ENCODE assay signal across 2 fruit fly cellular contexts in genomic region chrX:765039-765508, dm6.
TF ChIP-seq lines count a peak whose summit lies in the region.

Gene RpL22, minus strand, starts transcription at chrX:765130.

TF ChIP-seq in whole organism, embryonic, 481 proteins besides CTCF, POLR2A, EP300 and RAD21 (continued from another document and continues in another):
- TF ChIP-seq psq (GFP tag; optimal IDR thresholded peaks at IDR 0.05; lab: Kevin White, UChicago) (peak; percentile 83), Dbx (GFP tag; IDR thresholded peaks at IDR 0.05; lab: Robert Waterston, UW) (peak; percentile 92), shn (GFP tag; optimal IDR thresholded peaks at IDR 0.05; lab: Kevin White, UChicago) (peak; percentile 94), ase (GFP tag; IDR thresholded peaks at IDR 0.05; lab: Robert Waterston, UW) (peak; percentile 83), usp (GFP tag; optimal IDR thresholded peaks at IDR 0.05; lab: Kevin White, UChicago) (no peak), CG17568 (GFP tag; optimal IDR thresholded peaks at IDR 0.05; lab: Kevin White, UChicago) (peak; percentile 84), Sry-β (GFP tag; optimal IDR thresholded peaks at IDR 0.05; lab: Kevin White, UChicago) (peak; percentile 33), Abd-B (GFP tag; optimal IDR thresholded peaks at IDR 0.05; lab: Kevin White, UChicago) (peak; percentile 72), nerfin-1 (tag; optimal IDR thresholded peaks at IDR 0.05; lab: Kevin White, UChicago) (peak; percentile 66), CG1832 (GFP tag; optimal IDR thresholded peaks at IDR 0.05; lab: Kevin White, UChicago) (no peak), CG8359 (GFP tag; optimal IDR thresholded peaks at IDR 0.05; lab: Kevin White, UChicago; ENCODE audit: borderline replicate concordance) (peak; percentile 55), CG1647 (GFP tag; optimal IDR thresholded peaks at IDR 0.05; lab: Kevin White, UChicago) (peak; percentile 70), CG18476 (GFP tag; optimal IDR thresholded peaks at IDR 0.05; lab: Kevin White, UChicago) (peak; percentile 63), CG7963 (GFP tag; IDR thresholded peaks at IDR 0.05; lab: Robert Waterston, UW; ENCODE audit: partially characterized antibody) (no peak), CG9609 (GFP tag; optimal IDR thresholded peaks at IDR 0.05; lab: Kevin White, UChicago) (peak; percentile 87), CG7357 (GFP tag; IDR thresholded peaks at IDR 0.05; lab: Robert Waterston, UW) (peak; percentile 59; the same call in 2 of the 3 replicates), pb (GFP tag; optimal IDR thresholded peaks at IDR 0.05; lab: Kevin White, UChicago) (peak; percentile 92), ken (GFP tag; IDR thresholded peaks at IDR 0.05; lab: Robert Waterston, UW) (peak; percentile 88), run (tag; optimal IDR thresholded peaks at IDR 0.05; lab: Kevin White, UChicago) (peak; percentile 72), Taf1 (GFP tag; IDR thresholded peaks at IDR 0.05; lab: Robert Waterston, UW) (peak; percentile 46; the same call in 1 of the 2 replicates), wor (GFP tag; IDR thresholded peaks at IDR 0.05; lab: Robert Waterston, UW) (0 out of 2 replicates have a peak, but pooled peaks have one; percentile 32), abd-A (tag; optimal IDR thresholded peaks at IDR 0.05; lab: Kevin White, UChicago) (peak; percentile 85), Dek (tag; optimal IDR thresholded peaks at IDR 0.05; lab: Kevin White, UChicago) (peak; percentile 82), sd (tag; optimal IDR thresholded peaks at IDR 0.05; lab: Kevin White, UChicago) (peak; percentile 57), trh (GFP tag; optimal IDR thresholded peaks at IDR 0.05; lab: Kevin White, UChicago) (peak; percentile 54), unc-4 (GFP tag; IDR thresholded peaks at IDR 0.05; lab: Robert Waterston, UW; ENCODE audit: partially characterized antibody) (peak; percentile 52; the same call in 1 of the 2 replicates), gsb-n (tag; optimal IDR thresholded peaks at IDR 0.05; lab: Kevin White, UChicago) (peak; percentile 80), Sox100B (GFP tag; optimal IDR thresholded peaks at IDR 0.05; lab: Kevin White, UChicago) (peak; percentile 75), dysf (GFP tag; IDR thresholded peaks at IDR 0.05; lab: Robert Waterston, UW) (peak; percentile 82), Atf3 (GFP tag; optimal IDR thresholded peaks at IDR 0.05; lab: Kevin White, UChicago) (peak; percentile 71), chif (GFP tag; optimal IDR thresholded peaks at IDR 0.05; lab: Kevin White, UChicago) (peak; percentile 85 to 91), bcd (GFP tag; optimal IDR thresholded peaks at IDR 0.05; lab: Kevin White, UChicago) (peak; percentile 94), CG6175 (GFP tag; IDR thresholded peaks at IDR 0.05; lab: Robert Waterston, UW) (peak; percentile 78), CkIIα-i1 (GFP tag; IDR thresholded peaks at IDR 0.05; lab: Robert Waterston, UW) (0 out of 2 replicates have a peak, but pooled peaks have one; percentile 35), CG4404 (GFP tag; IDR thresholded peaks at IDR 0.05; lab: Robert Waterston, UW) (peak; percentile 66), ab (GFP tag; optimal IDR thresholded peaks at IDR 0.05; lab: Kevin White, UChicago) (peak; percentile 62), nom (GFP tag; optimal IDR thresholded peaks at IDR 0.05; lab: Kevin White, UChicago) (peak; percentile 87), ftz-f1 (GFP tag; optimal IDR thresholded peaks at IDR 0.05; lab: Kevin White, UChicago) (peak; percentile 82), CG3163 (GFP tag; optimal IDR thresholded peaks at IDR 0.05; lab: Kevin White, UChicago) (peak; percentile 84), CG10366 (GFP tag; IDR thresholded peaks at IDR 0.05; lab: Robert Waterston, UW) (peak; percentile 79), Ravus (GFP tag; IDR thresholded peaks at IDR 0.05; lab: Robert Waterston, UW) (peak; percentile 21; the same call in 1 of the 2 replicates), Dref (GFP tag; IDR thresholded peaks at IDR 0.05; lab: Robert Waterston, UW) (peak; percentile 67), CG13775 (GFP tag; optimal IDR thresholded peaks at IDR 0.05; lab: Kevin White, UChicago) (peak; percentile 94), CG17802 (tag; optimal IDR thresholded peaks at IDR 0.05; lab: Kevin White, UChicago) (peak; percentile 73), cg (GFP tag; optimal IDR thresholded peaks at IDR 0.05; lab: Kevin White, UChicago) (no peak), hkb (optimal IDR thresholded peaks at IDR 0.05; lab: Kevin White, UChicago) (no peak), hkb (GFP tag; IDR thresholded peaks at IDR 0.05; lab: Robert Waterston, UW) (peak; percentile 87), CG31388 (GFP tag; optimal IDR thresholded peaks at IDR 0.05; lab: Kevin White, UChicago) (peak; percentile 38), emc (GFP tag; optimal IDR thresholded peaks at IDR 0.05; lab: Kevin White, UChicago) (peak; percentile 92), Atf6 (GFP tag; IDR thresholded peaks at IDR 0.05; lab: Robert Waterston, UW) (peak; percentile 82), CG18599 (GFP tag; optimal IDR thresholded peaks at IDR 0.05; lab: Kevin White, UChicago) (peak; percentile 91), CG17385 (GFP tag; optimal IDR thresholded peaks at IDR 0.05; lab: Kevin White, UChicago) (peak; percentile 96), CG2129 (GFP tag; IDR thresholded peaks at IDR 0.05; lab: Robert Waterston, UW; ENCODE audit: partially characterized antibody) (no peak), CG2678 (tag; optimal IDR thresholded peaks at IDR 0.05; lab: Kevin White, UChicago) (peak; percentile 72), Nf-YC (tag; optimal IDR thresholded peaks at IDR 0.05; lab: Kevin White, UChicago) (peak; percentile 77), pita (GFP tag; optimal IDR thresholded peaks at IDR 0.05; lab: Kevin White, UChicago) (peak; percentile 95), Adf1 (GFP tag; IDR thresholded peaks at IDR 0.05; lab: Robert Waterston, UW) (peak; percentile 73), stwl (tag; optimal IDR thresholded peaks at IDR 0.05; lab: Kevin White, UChicago) (peak; percentile 59), CG10979 (tag; optimal IDR thresholded peaks at IDR 0.05; lab: Kevin White, UChicago) (peak; percentile 72), cad (GFP tag; optimal IDR thresholded peaks at IDR 0.05; lab: Kevin White, UChicago) (no peak), Jarid2 (GFP tag; optimal IDR thresholded peaks at IDR 0.05; lab: Kevin White, UChicago) (peak; percentile 81), CG13424 (tag; optimal IDR thresholded peaks at IDR 0.05; lab: Kevin White, UChicago) (peak; percentile 61), Ets65A (GFP tag; lab: Kevin White, UChicago) (peak; percentile 98), CG13296 (GFP tag; optimal IDR thresholded peaks at IDR 0.05; lab: Kevin White, UChicago) (peak; percentile 88)

TF ChIP-seq in whole organism, prepupa, 60 proteins besides CTCF, POLR2A, EP300 and RAD21 (continued from another document):
- TF ChIP-seq Sox14 (GFP tag; optimal IDR thresholded peaks at IDR 0.05; lab: Kevin White, UChicago): peak; percentile 87
- TF ChIP-seq fd59A (GFP tag; optimal IDR thresholded peaks at IDR 0.05; lab: Kevin White, UChicago): peak; percentile 18
- peak; percentile 82 for TF ChIP-seq eg (GFP tag; IDR thresholded peaks at IDR 0.05; lab: Robert Waterston, UW)
- TF ChIP-seq Ets21C (GFP tag; optimal IDR thresholded peaks at IDR 0.05; lab: Kevin White, UChicago): peak; percentile 42
- peak; percentile 48 for TF ChIP-seq CG10669 (GFP tag; optimal IDR thresholded peaks at IDR 0.05; lab: Kevin White, UChicago)
- peak; percentile 55 for TF ChIP-seq dac (GFP tag; optimal IDR thresholded peaks at IDR 0.05; lab: Kevin White, UChicago)
- peak; percentile 26 for TF ChIP-seq CG6276 (GFP tag; optimal IDR thresholded peaks at IDR 0.05; lab: Kevin White, UChicago)
- TF ChIP-seq CG34406 (GFP tag; optimal IDR thresholded peaks at IDR 0.05; lab: Kevin White, UChicago): peak; percentile 72
TF ChIP-seq in whole organism, prepupa: peak in this region for 56.
